Worm (Caenorhabditis elegans): ENCODE measurements around the gene zip-1.

Gene zip-1

ce11 chrIII:12351301-12351700, 17.8 kb downstream of the zip-1 start, which contains the start of the genes pph-4.1 and Y75B8A.31 (continued):
- TF ChIP-seq F39B2.1 (GFP tag; IDR thresholded peaks at IDR 0.05) (no peak), F57A8.1 (GFP tag; optimal IDR thresholded peaks at IDR 0.05) (no peak), F10E7.11 (tag; optimal IDR thresholded peaks at IDR 0.05) (no peak), K11D2.4 (GFP tag; IDR thresholded peaks at IDR 0.05) (peak; percentile 85), lin-40 (tag; optimal IDR thresholded peaks at IDR 0.05) (peak; percentile 79), ztf-28 (GFP tag; IDR thresholded peaks at IDR 0.05) (peak; percentile 74; the same call in 1 of the 2 replicates), gei-17 (GFP tag; optimal IDR thresholded peaks at IDR 0.05) (no peak), ccch-3 (GFP tag; optimal IDR thresholded peaks at IDR 0.05) (no peak), F33H1.4 (GFP tag; IDR thresholded peaks at IDR 0.05) (peak; percentile 70), nfya-1 (tag; optimal IDR thresholded peaks at IDR 0.05; ENCODE audit: borderline replicate concordance, insufficient read depth) (no peak), attf-3 (GFP tag; conservative IDR thresholded peaks at IDR 0.05) (peak; percentile 51; the same call in 1 of the 2 replicates), bed-1 (GFP tag; IDR thresholded peaks at IDR 0.05) (no peak), bed-2 (GFP tag; IDR thresholded peaks at IDR 0.05) (no peak), xnd-1 (tag; optimal IDR thresholded peaks at IDR 0.05) (peak; percentile 36), ceh-40 (GFP tag; IDR thresholded peaks at IDR 0.05) (no peak), F52B5.7 (tag; optimal IDR thresholded peaks at IDR 0.05) (no peak), lin-35 (GFP tag; optimal IDR thresholded peaks at IDR 0.05) (peak in 1 of 3 experiments; percentile 30), Y67H2A.10 (GFP tag; conservative IDR thresholded peaks at IDR 0.05) (peak; percentile 59; the same call in 1 of the 2 replicates), ztf-18 (tag; optimal IDR thresholded peaks at IDR 0.05) (peak; percentile 26), D2030.7 (GFP tag; IDR thresholded peaks at IDR 0.05) (peak; percentile 66), zim-3 (tag; optimal IDR thresholded peaks at IDR 0.05) (no peak), ceh-91 (GFP tag; IDR thresholded peaks at IDR 0.05) (peak; percentile 87), ceh-58 (GFP tag; IDR thresholded peaks at IDR 0.05) (no peak), egrh-3 (GFP tag; IDR thresholded peaks at IDR 0.05) (no peak), madf-8 (GFP tag; conservative IDR thresholded peaks at IDR 0.05) (peak; percentile 41; the same call in 1 of the 2 replicates), athp-1 (tag; optimal IDR thresholded peaks at IDR 0.05) (peak; percentile 19), zfh-2 (GFP tag; conservative IDR thresholded peaks at IDR 0.05) (no peak), B0336.3 (GFP tag; IDR thresholded peaks at IDR 0.05) (0 out of 2 replicates have a peak, but pooled peaks have one; percentile 25), snpc-1.1 (tag; optimal IDR thresholded peaks at IDR 0.05; ENCODE audit: insufficient read depth) (peak; percentile 48), mcd-1 (GFP tag; IDR thresholded peaks at IDR 0.05) (peak; percentile 98), B0035.1 (tag; optimal IDR thresholded peaks at IDR 0.05) (no peak), ceh-79 (tag; optimal IDR thresholded peaks at IDR 0.05) (no peak), lin-26 (GFP tag; IDR thresholded peaks at IDR 0.05) (no peak)

DNA sequence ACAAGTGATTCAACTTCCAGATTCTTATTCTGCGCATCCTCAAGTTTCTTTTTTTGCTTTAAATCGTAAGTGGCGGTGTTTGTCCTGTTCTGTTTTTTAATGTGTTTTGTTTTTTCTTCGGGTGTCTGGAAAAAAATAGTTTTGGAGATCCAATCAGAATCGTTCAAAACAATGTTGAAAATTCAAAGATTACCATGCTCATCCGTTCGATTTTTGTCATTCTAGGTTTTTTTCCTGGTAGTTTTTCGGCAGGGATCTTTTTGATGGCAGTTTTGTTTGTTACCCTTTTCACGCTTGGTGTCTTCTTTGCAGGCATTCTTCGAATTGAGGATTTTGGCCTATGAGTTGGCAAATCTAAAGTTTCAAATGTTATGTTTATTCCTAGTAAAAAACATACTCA, 23.0 kb downstream of the zip-1 start:
- TF ChIP-seq F10E7.11 (tag; optimal IDR thresholded peaks at IDR 0.05) (no peak), B0336.3 (GFP tag; IDR thresholded peaks at IDR 0.05) (no peak), madf-8 (GFP tag; conservative IDR thresholded peaks at IDR 0.05) (no peak), unc-62 (GFP tag; optimal IDR thresholded peaks at IDR 0.05) (no peak), atf-7 (tag; optimal IDR thresholded peaks at IDR 0.05) (no peak), pbrm-1 (GFP tag; IDR thresholded peaks at IDR 0.05) (no peak)

DNA sequence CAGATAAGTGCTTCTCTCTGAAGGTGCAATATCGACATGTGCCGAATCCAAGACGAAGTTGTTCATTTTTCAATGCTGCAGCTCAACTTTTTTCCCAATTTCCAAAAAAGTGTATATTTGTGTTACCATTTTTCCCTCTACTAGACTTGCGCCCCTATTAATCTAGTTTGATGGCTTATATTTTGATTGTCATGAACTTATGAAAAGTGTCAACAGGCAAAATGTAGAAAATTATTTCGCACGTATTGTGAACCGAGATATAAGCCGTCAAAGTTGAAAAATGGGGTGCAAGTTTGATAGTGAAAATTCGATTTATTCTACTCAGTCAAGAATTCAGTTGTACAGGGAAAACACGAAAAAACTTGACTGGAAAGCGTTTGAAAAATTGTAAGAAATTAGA, 24.9 kb downstream of the zip-1 start, which contains the start of gene Y75B8A.32:
Gene Y75B8A.32 (minus strand): TSS at position 101 of the 400 bp plus-strand sequence.
- TF ChIP-seq K12H6.12 (tag; optimal IDR thresholded peaks at IDR 0.05) (no peak), attf-5 (GFP tag; optimal IDR thresholded peaks at IDR 0.05) (no peak), rec-8 (tag; optimal IDR thresholded peaks at IDR 0.05) (no peak), nhr-80 (tag; optimal IDR thresholded peaks at IDR 0.05) (no peak), egrh-3 (GFP tag; IDR thresholded peaks at IDR 0.05) (no peak), dpl-1 (GFP tag; optimal IDR thresholded peaks at IDR 0.05) (no peak)

All from whole organism, young adult.